Fruit fly (Drosophila melanogaster): ENCODE data around the gene Sbat.
A peak's percentile ranks its signal among the peaks of the same experiment; 100 is the strongest.

Gene Sbat

DNA sequence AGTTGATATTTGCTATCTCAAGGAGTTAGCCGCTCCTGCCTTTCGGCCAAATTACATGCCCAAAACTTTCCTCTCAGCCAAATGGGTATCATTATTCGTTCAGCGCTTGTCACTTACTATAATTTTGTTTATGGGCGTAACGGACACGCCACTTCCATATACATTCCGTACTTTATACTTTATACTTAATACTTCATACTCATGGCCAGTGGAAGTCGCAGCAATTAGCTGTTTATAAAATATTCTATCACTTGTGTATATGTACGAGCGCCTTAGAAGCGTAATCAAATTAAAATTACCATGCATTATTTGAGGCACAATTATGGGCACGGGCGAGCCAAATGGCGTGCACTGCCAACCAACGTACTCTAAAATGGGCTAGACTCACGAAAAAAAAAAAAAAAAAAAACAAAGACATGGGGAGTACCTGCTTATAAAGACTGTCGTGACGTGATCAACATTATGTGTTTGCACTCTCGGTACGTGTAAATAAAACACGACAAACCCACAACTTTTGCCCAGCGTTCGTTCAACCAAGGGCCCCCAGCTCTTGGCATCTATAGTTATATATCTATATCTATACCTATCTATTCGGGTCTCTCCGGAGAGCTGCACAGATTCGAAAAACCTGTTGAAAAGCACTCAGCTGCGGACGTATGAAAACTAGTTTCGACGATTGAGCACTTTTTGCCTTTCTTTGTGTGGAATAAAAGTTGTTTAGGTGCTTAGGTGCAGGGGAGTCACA lies 16.8 kb upstream of the Sbat start (continued):
- TF ChIP-seq zen2 (GFP tag; IDR thresholded peaks at IDR 0.05; ENCODE audit: partially characterized antibody) (no peak), CG18599 (GFP tag; optimal IDR thresholded peaks at IDR 0.05) (peak; percentile 25), CG6272 (GFP tag; IDR thresholded peaks at IDR 0.05) (no peak), Hey (tag; optimal IDR thresholded peaks at IDR 0.05) (no peak), hb (GFP tag; IDR thresholded peaks at IDR 0.05; ENCODE audit: partially characterized antibody) (no peak), ro (GFP tag; IDR thresholded peaks at IDR 0.05) (no peak), CG2889 (GFP tag; IDR thresholded peaks at IDR 0.05) (no peak), CG10565 (GFP tag; optimal IDR thresholded peaks at IDR 0.05) (no peak), Trl (optimal IDR thresholded peaks at IDR 0.05) (peak; percentile 32 to 36), Trl (GFP tag; optimal IDR thresholded peaks at IDR 0.05) (no peak), B-H1 (GFP tag; IDR thresholded peaks at IDR 0.05) (no peak), en (GFP tag; optimal IDR thresholded peaks at IDR 0.05) (no peak), scrt (GFP tag; optimal IDR thresholded peaks at IDR 0.05) (peak; percentile 2), CG11504 (tag; optimal IDR thresholded peaks at IDR 0.05) (no peak), ato (GFP tag; IDR thresholded peaks at IDR 0.05; ENCODE audit: partially characterized antibody) (no peak), CG10543 (GFP tag; optimal IDR thresholded peaks at IDR 0.05) (peak; percentile 72), p53 (GFP tag; optimal IDR thresholded peaks at IDR 0.05) (no peak), pros (GFP tag; optimal IDR thresholded peaks at IDR 0.05) (no peak), CG14667 (GFP tag; IDR thresholded peaks at IDR 0.05) (no peak), Stat92E (GFP tag; optimal IDR thresholded peaks at IDR 0.05) (no peak), ssp (GFP tag; IDR thresholded peaks at IDR 0.05) (no peak), Kr (GFP tag; optimal IDR thresholded peaks at IDR 0.05) (no peak), MBD-R2 (GFP tag; IDR thresholded peaks at IDR 0.05) (no peak), CG4282 (GFP tag; optimal IDR thresholded peaks at IDR 0.05) (no peak), cwo (GFP tag; optimal IDR thresholded peaks at IDR 0.05) (no peak), esg (GFP tag; conservative IDR thresholded peaks at IDR 0.05) (no peak), CG9437 (GFP tag; optimal IDR thresholded peaks at IDR 0.05) (no peak), sna (GFP tag; IDR thresholded peaks at IDR 0.05; ENCODE audit: partially characterized antibody) (no peak), Aef1 (GFP tag; IDR thresholded peaks at IDR 0.05) (no peak), CG6683 (GFP tag; optimal IDR thresholded peaks at IDR 0.05) (no peak), gcm2 (GFP tag; optimal IDR thresholded peaks at IDR 0.05) (no peak), Lhr (GFP tag; optimal IDR thresholded peaks at IDR 0.05) (no peak), CG34376 (GFP tag; optimal IDR thresholded peaks at IDR 0.05) (peak; percentile 38), CG16779 (GFP tag; IDR thresholded peaks at IDR 0.05) (no peak), CG9215 (GFP tag; IDR thresholded peaks at IDR 0.05) (no peak), CG17802 (tag; optimal IDR thresholded peaks at IDR 0.05) (no peak), CG6175 (GFP tag; IDR thresholded peaks at IDR 0.05) (no peak), tll (GFP tag; optimal IDR thresholded peaks at IDR 0.05) (no peak), CG7357 (GFP tag; IDR thresholded peaks at IDR 0.05) (no peak), CG13894 (tag; optimal IDR thresholded peaks at IDR 0.05) (peak; percentile 99), ac (GFP tag; optimal IDR thresholded peaks at IDR 0.05) (no peak), D19A (tag; optimal IDR thresholded peaks at IDR 0.05) (no peak), Sin3A (optimal IDR thresholded peaks at IDR 0.05) (no peak), Meics (GFP tag; optimal IDR thresholded peaks at IDR 0.05) (no peak), Hr78 (GFP tag; optimal IDR thresholded peaks at IDR 0.05) (no peak), dan (GFP tag; IDR thresholded peaks at IDR 0.05) (no peak), nerfin-2 (GFP tag; IDR thresholded peaks at IDR 0.05; ENCODE audit: partially characterized antibody) (no peak), Bdp1 (GFP tag; optimal IDR thresholded peaks at IDR 0.05) (no peak), CG12219 (GFP tag; optimal IDR thresholded peaks at IDR 0.05) (peak; percentile 4), CG17328 (GFP tag; IDR thresholded peaks at IDR 0.05) (no peak)
